Worm (Caenorhabditis elegans) whole organism, L2 larva: ENCODE results near the gene cmtr-2.

Experiments used
- C34F6.9 ChIP-seq: fragments of 150-350 bp; optimal IDR thresholded peaks from 2 replicates; lab custom pipeline; 2014; ENCODE audit warnings: missing biosample characterization, missing genetic modification characterization
- F13H6.1 ChIP-seq: sonication (generic microtip); optimal IDR thresholded peaks from 2 replicates; lab custom pipeline; 2016; ENCODE audit warnings: missing genetic modification characterization, missing compliant biosample characterization
- R02D3.7 ChIP-seq: fragments of 150-350 bp; optimal IDR thresholded peaks from 2 replicates; lab custom pipeline; 2014; ENCODE audit warnings: missing biosample characterization, missing genetic modification characterization
- Y55F3AM.14 ChIP-seq: fragments of 200-800 bp; sonication (Bioruptor generic); optimal IDR thresholded peaks from 2 replicates; lab custom pipeline; 2018; ENCODE audit warnings: mild to moderate bottlenecking, missing genetic modification characterization, missing compliant biosample characterization
- ZK546.5 ChIP-seq: sonication (generic microtip); optimal IDR thresholded peaks from 2 replicates; lab custom pipeline; 2017; ENCODE audit warnings: missing biosample characterization, missing genetic modification characterization
- alr-1 ChIP-seq: fragments of 150-350 bp; optimal IDR thresholded peaks from 2 replicates; lab custom pipeline; 2014; ENCODE audit warnings: missing biosample characterization, missing genetic modification characterization
- aly-2 ChIP-seq: fragments of 150-350 bp; optimal IDR thresholded peaks from 2 replicates; lab custom pipeline; 2014; ENCODE audit warnings: missing biosample characterization, missing genetic modification characterization
- ama-1 ChIP-seq: fragments of 150-350 bp; optimal IDR thresholded peaks from 2 replicates; lab custom pipeline; 2018; ENCODE audit warnings: inconsistent platforms
- ceh-16 ChIP-seq: fragments of 150-350 bp; optimal IDR thresholded peaks from 2 replicates; lab custom pipeline; 2014; ENCODE audit warnings: missing biosample characterization, missing genetic modification characterization
- ceh-82 ChIP-seq: fragments of 150-350 bp; optimal IDR thresholded peaks from 2 replicates; lab custom pipeline; 2014; ENCODE audit warnings: missing biosample characterization, missing genetic modification characterization
- crh-2 ChIP-seq: sonication (generic microtip); optimal IDR thresholded peaks from 2 replicates; lab custom pipeline; 2017; ENCODE audit warnings: missing biosample characterization, missing genetic modification characterization
- dmd-4 ChIP-seq: sonication (generic microtip); optimal IDR thresholded peaks from 2 replicates; lab custom pipeline; 2017; ENCODE audit warnings: missing biosample characterization, missing genetic modification characterization
- egl-27 ChIP-seq: sonication (generic microtip); optimal IDR thresholded peaks from 3 replicates; lab custom pipeline; 2017; ENCODE audit warnings: missing biosample characterization, missing genetic modification reagents, missing genetic modification characterization
- elt-1 ChIP-seq: fragments of 150-350 bp; optimal IDR thresholded peaks from 2 replicates; lab custom pipeline; 2014; ENCODE audit warnings: missing biosample characterization, missing genetic modification characterization
- elt-3 ChIP-seq: sonication (generic microtip); optimal IDR thresholded peaks from 2 replicates; lab custom pipeline; 2017; ENCODE audit warnings: missing biosample characterization, missing genetic modification characterization
- fos-1 ChIP-seq: fragments of 150-350 bp; optimal IDR thresholded peaks from 2 replicates; lab custom pipeline; 2014; ENCODE audit warnings: missing biosample characterization, missing genetic modification characterization
- gmeb-1 ChIP-seq: fragments of 150-350 bp; optimal IDR thresholded peaks from 2 replicates; lab custom pipeline; 2014; ENCODE audit warnings: missing biosample characterization, missing genetic modification characterization
- lin-11 ChIP-seq: fragments of 150-350 bp; sonication (generic microtip); optimal IDR thresholded peaks from 2 replicates; lab custom pipeline; 2014; ENCODE audit warnings: missing biosample characterization, missing genetic modification characterization, inconsistent platforms, mixed read lengths
- lin-13 ChIP-seq: fragments of 150-350 bp; optimal IDR thresholded peaks from 2 replicates; lab custom pipeline; 2014; ENCODE audit warnings: missing biosample characterization, missing genetic modification reagents, missing genetic modification characterization
- lin-39 ChIP-seq: fragments of 150-350 bp; optimal IDR thresholded peaks from 2 replicates; lab custom pipeline; 2014; ENCODE audit warnings: missing biosample characterization, missing genetic modification reagents, missing genetic modification characterization
- lsy-2 ChIP-seq, 2 experiments: fragments of 150-350 bp in 1 of 2; sonication (generic microtip) in 1 of 2; optimal IDR thresholded peaks; 2 replicates each; lab custom pipeline; 2014 to 2017; ENCODE audit warnings: missing biosample characterization in 2 of 2, missing genetic modification characterization in 2 of 2
- mab-5 ChIP-seq: fragments of 150-350 bp; optimal IDR thresholded peaks from 2 replicates; lab custom pipeline; 2014; ENCODE audit warnings: missing biosample characterization, missing genetic modification characterization
- mbf-1 ChIP-seq: sonication (generic microtip); optimal IDR thresholded peaks from 2 replicates; lab custom pipeline; 2017; ENCODE audit warnings: missing biosample characterization, missing genetic modification characterization
- mdl-1 ChIP-seq, 2 experiments: fragments of 150-350 bp in 1 of 2; sonication (generic microtip) in 1 of 2; optimal IDR thresholded peaks; 2 replicates each; lab custom pipeline; 2017; ENCODE audit warnings: missing biosample characterization in 2 of 2, missing genetic modification characterization in 2 of 2
- nhr-10 ChIP-seq: sonication (generic microtip); optimal IDR thresholded peaks from 2 replicates; lab custom pipeline; 2017; ENCODE audit warnings: missing biosample characterization, missing genetic modification characterization
- nhr-12 ChIP-seq: fragments of 150-350 bp; optimal IDR thresholded peaks from 2 replicates; lab custom pipeline; 2014; ENCODE audit warnings: missing biosample characterization, missing genetic modification characterization
- nhr-129 ChIP-seq: fragments of 150-350 bp; optimal IDR thresholded peaks from 2 replicates; lab custom pipeline; 2014; ENCODE audit warnings: missing biosample characterization, missing genetic modification characterization
- nhr-21 ChIP-seq: fragments of 150-350 bp; optimal IDR thresholded peaks from 2 replicates; lab custom pipeline; 2014; ENCODE audit warnings: missing biosample characterization, missing genetic modification characterization
- nhr-23 ChIP-seq: fragments of 150-350 bp; optimal IDR thresholded peaks from 2 replicates; lab custom pipeline; 2014; ENCODE audit warnings: missing biosample characterization, missing genetic modification reagents, missing genetic modification characterization
- nhr-237 ChIP-seq: fragments of 150-350 bp; optimal IDR thresholded peaks from 2 replicates; lab custom pipeline; 2014; ENCODE audit warnings: missing biosample characterization, missing genetic modification characterization
- nhr-25 ChIP-seq: fragments of 150-350 bp; sonication (generic microtip); optimal IDR thresholded peaks from 3 replicates; lab custom pipeline; 2014; ENCODE audit warnings: missing biosample characterization, missing genetic modification characterization
- peb-1 ChIP-seq: fragments of 150-350 bp; optimal IDR thresholded peaks from 2 replicates; lab custom pipeline; 2014; ENCODE audit warnings: missing biosample characterization, missing genetic modification characterization
- sem-4 ChIP-seq: fragments of 150-350 bp; optimal IDR thresholded peaks from 2 replicates; lab custom pipeline; 2014; ENCODE audit warnings: missing biosample characterization, missing genetic modification reagents, missing genetic modification characterization
- skn-1 ChIP-seq: sonication (generic microtip); optimal IDR thresholded peaks from 2 replicates; lab custom pipeline; 2017; ENCODE audit warnings: missing biosample characterization, missing genetic modification characterization
- sma-3 ChIP-seq: sonication (generic microtip); optimal IDR thresholded peaks from 2 replicates; lab custom pipeline; 2016; ENCODE audit warnings: missing genetic modification reagents, missing genetic modification characterization, missing compliant biosample characterization
- sma-9 ChIP-seq, 2 experiments: fragments of 150-350 bp in 1 of 2; sonication (generic microtip) in 1 of 2; optimal IDR thresholded peaks; 2 replicates each; lab custom pipeline; 2014 to 2016; ENCODE audit warnings: missing genetic modification characterization in 2 of 2, mild to moderate bottlenecking in 1 of 2, missing biosample characterization in 1 of 2, missing compliant biosample characterization in 1 of 2, missing genetic modification reagents in 1 of 2, moderate library complexity in 1 of 2
- snpc-4 ChIP-seq: fragments of 150-350 bp; optimal IDR thresholded peaks from 2 replicates; lab custom pipeline; 2014; ENCODE audit warnings: missing biosample characterization, missing genetic modification characterization
- unc-39 ChIP-seq: fragments of 150-350 bp; optimal IDR thresholded peaks from 2 replicates; lab custom pipeline; 2014; ENCODE audit warnings: missing biosample characterization, missing genetic modification characterization
- unc-55 ChIP-seq: fragments of 150-350 bp; sonication (generic microtip); optimal IDR thresholded peaks from 3 replicates; lab custom pipeline; 2014; ENCODE audit warnings: missing biosample characterization, missing genetic modification reagents, missing genetic modification characterization
- unc-62 ChIP-seq: fragments of 150-350 bp; optimal IDR thresholded peaks from 2 replicates; lab custom pipeline; 2014; ENCODE audit warnings: missing biosample characterization, missing genetic modification reagents, missing genetic modification characterization
- ztf-1 ChIP-seq: fragments of 200-800 bp; sonication (Bioruptor generic); conservative IDR thresholded peaks from 2 replicates; pipeline ENCODE4 v1.3.6; 2022; ENCODE audit warnings: missing genetic modification characterization, missing compliant biosample characterization
- ztf-11 ChIP-seq: sonication (generic microtip); optimal IDR thresholded peaks from 2 replicates; lab custom pipeline; 2017; ENCODE audit warnings: missing biosample characterization, missing genetic modification characterization
- ztf-4 ChIP-seq: fragments of 150-350 bp; optimal IDR thresholded peaks from 2 replicates; lab custom pipeline; 2014; ENCODE audit warnings: missing biosample characterization, missing genetic modification characterization

The cmtr-2 gene

ce11 chrIII:6606641-6607040, 8.6 kb upstream of the cmtr-2 start:
- TF ChIP-seq nhr-12 (no peak), mbf-1 (tag; lab: Kevin White, UChicago) (no peak), nhr-237 (tag; lab: Kevin White, UChicago) (no peak), unc-55 (GFP tag; lab: Kevin White, UChicago) (no peak), C34F6.9 (tag; lab: Kevin White, UChicago) (no peak), ztf-4 (no peak), dmd-4 (tag; lab: Kevin White, UChicago) (no peak), skn-1 (tag; lab: Kevin White, UChicago) (no peak), unc-62 (no peak), aly-2 (tag; lab: Kevin White, UChicago) (no peak), elt-1 (tag; lab: Kevin White, UChicago) (no peak), sem-4 (tag; lab: Kevin White, UChicago) (no peak), ceh-16 (tag; lab: Kevin White, UChicago) (no peak), lin-13 (GFP tag; lab: Kevin White, UChicago) (no peak)

- TF ChIP-seq sma-3 (no peak), nhr-21 (no peak), lin-11 (tag; lab: Kevin White, UChicago) (no peak), elt-1 (tag; lab: Kevin White, UChicago) (no peak), lin-13 (GFP tag; lab: Kevin White, UChicago) (no peak), fos-1 (tag; lab: Kevin White, UChicago) (no peak), mdl-1 (tag; optimal IDR thresholded peaks at IDR 0.05; lab: Kevin White, UChicago) (no peak), dmd-4 (tag; lab: Kevin White, UChicago) (no peak), ztf-11 (tag; lab: Kevin White, UChicago) (no peak), nhr-10 (tag; lab: Kevin White, UChicago) (no peak), egl-27 (tag; lab: Kevin White, UChicago) (no peak), lsy-2 (tag; optimal IDR thresholded peaks at IDR 0.05; lab: Kevin White, UChicago) (no peak), nhr-23 (no peak)
Measured at ce11 chrIII:6607067-6607466, 8.1 kb upstream of the cmtr-2 start.

ce11 chrIII:6607646-6608045, 7.6 kb upstream of the cmtr-2 start:
- TF ChIP-seq nhr-10 (tag; lab: Kevin White, UChicago) (no peak), nhr-25 (tag; lab: Kevin White, UChicago) (no peak), lin-39 (tag; lab: Kevin White, UChicago) (no peak), mdl-1 (tag; optimal IDR thresholded peaks at IDR 0.05; lab: Kevin White, UChicago) (no peak), Y55F3AM.14 (GFP tag; lab: Kevin White, UChicago) (no peak), unc-39 (tag; lab: Kevin White, UChicago) (no peak), sma-3 (no peak), fos-1 (tag; lab: Kevin White, UChicago) (no peak)

ce11 chrIII:6608101-6608672, 7.0 kb upstream of the cmtr-2 start, which contains the start of the genes mdh-2 and F20H11.4:
mdh-2 (minus strand) TSS chrIII:6608106.
F20H11.4 (plus strand) TSS chrIII:6608622.
- TF ChIP-seq sem-4 (tag; lab: Kevin White, UChicago) (peak; percentile 49), mdl-1 (tag; optimal IDR thresholded peaks at IDR 0.05; lab: Kevin White, UChicago) (peak in 1 of 2 experiments; percentile 15), gmeb-1 (tag; lab: Kevin White, UChicago) (peak; percentile 95), skn-1 (tag; lab: Kevin White, UChicago) (no peak), sma-9 (GFP tag; optimal IDR thresholded peaks at IDR 0.05; lab: Kevin White, UChicago) (peak; percentile 85), sma-9 (tag; optimal IDR thresholded peaks at IDR 0.05; lab: Kevin White, UChicago) (no peak), nhr-25 (tag; lab: Kevin White, UChicago) (peak; percentile 70), mab-5 (tag; lab: Kevin White, UChicago) (peak; percentile 21), mbf-1 (tag; lab: Kevin White, UChicago) (no peak), ceh-16 (tag; lab: Kevin White, UChicago) (no peak), fos-1 (tag; lab: Kevin White, UChicago) (peak; percentile 54), dmd-4 (tag; lab: Kevin White, UChicago) (no peak), snpc-4 (tag; lab: Kevin White, UChicago) (peak; percentile 65), lsy-2 (tag; optimal IDR thresholded peaks at IDR 0.05; lab: Kevin White, UChicago) (peak; percentile 55 to 90), peb-1 (tag; lab: Kevin White, UChicago) (no peak), lin-11 (tag; lab: Kevin White, UChicago) (peak; percentile 83), ztf-1 (no peak), alr-1 (tag; lab: Kevin White, UChicago) (no peak), ceh-82 (tag; lab: Kevin White, UChicago) (peak; percentile 5), elt-3 (tag; lab: Kevin White, UChicago) (no peak), lin-39 (tag; lab: Kevin White, UChicago) (no peak), F13H6.1 (peak; percentile 66), aly-2 (tag; lab: Kevin White, UChicago) (no peak), lin-13 (GFP tag; lab: Kevin White, UChicago) (peak; percentile 88), unc-39 (tag; lab: Kevin White, UChicago) (no peak), egl-27 (tag; lab: Kevin White, UChicago) (no peak), nhr-129 (tag; lab: Kevin White, UChicago) (peak; percentile 81), crh-2 (peak; percentile 87), nhr-12 (no peak), elt-1 (tag; lab: Kevin White, UChicago) (no peak), nhr-23 (no peak), R02D3.7 (tag; lab: Kevin White, UChicago) (no peak), unc-55 (GFP tag; lab: Kevin White, UChicago) (peak; percentile 95), ZK546.5 (peak; percentile 45), nhr-21 (peak; percentile 67), ama-1 (lab: Kevin White, UChicago) (peak; percentile 67), C34F6.9 (tag; lab: Kevin White, UChicago) (peak; percentile 91)
